Fruit fly (Drosophila melanogaster) whole organism, embryonic: ENCODE results near the gene CG7378.

Experiments
- Bdp1 ChIP-seq: fragments of 200-800 bp; sonication (Bioruptor generic); optimal IDR thresholded peaks from 3 replicates; lab custom pipeline; 2016; ENCODE audit warnings: missing biosample characterization, missing genetic modification characterization
- CG1024 ChIP-seq: fragments of 200-800 bp; sonication (Bioruptor generic); IDR thresholded peaks from 2 replicates; pipeline ENCODE4 v1.3.6; 2022; ENCODE audit warnings: missing biosample characterization, missing genetic modification characterization
- CG10543 ChIP-seq: fragments of 200-800 bp; sonication (Bioruptor generic); optimal IDR thresholded peaks from 3 replicates; lab custom pipeline; 2017; ENCODE audit warnings: missing biosample characterization, mild to moderate bottlenecking, missing genetic modification characterization, moderate library complexity
- CG10565 ChIP-seq: fragments of 200-800 bp; sonication (Bioruptor generic); optimal IDR thresholded peaks from 3 replicates; lab custom pipeline; 2016; ENCODE audit warnings: missing biosample characterization, mild to moderate bottlenecking, missing genetic modification characterization
- CG12155 ChIP-seq: fragments of 200-800 bp; sonication (Bioruptor generic); optimal IDR thresholded peaks from 3 replicates; lab custom pipeline; 2016; ENCODE audit warnings: missing biosample characterization, missing genetic modification characterization
- CG12299 ChIP-seq: fragments of 200-800 bp; sonication (Bioruptor generic); optimal IDR thresholded peaks from 2 replicates; lab custom pipeline; 2018; ENCODE audit warnings: missing biosample characterization, mild to moderate bottlenecking, missing genetic modification characterization
- CG14860 ChIP-seq: fragments of 200-800 bp; sonication (Bioruptor generic); IDR thresholded peaks from 3 replicates; pipeline ENCODE4 v1.3.6; 2022; ENCODE audit warnings: missing biosample characterization, missing genetic modification characterization; ENCODE audit not compliant: partially characterized antibody
- CG15011 ChIP-seq: fragments of 200-800 bp; sonication (Bioruptor generic); optimal IDR thresholded peaks from 3 replicates; lab custom pipeline; 2018; ENCODE audit warnings: missing biosample characterization, mild to moderate bottlenecking, missing genetic modification characterization
- CG33557 ChIP-seq: fragments of 200-800 bp; sonication (Bioruptor generic); optimal IDR thresholded peaks from 2 replicates; lab custom pipeline; 2019; ENCODE audit warnings: missing biosample characterization, mild to moderate bottlenecking, missing genetic modification characterization, moderate library complexity
- CG43689 ChIP-seq: fragments of 200-800 bp; sonication (Bioruptor generic); IDR thresholded peaks from 2 replicates; pipeline ENCODE4 v1.3.6; 2022; ENCODE audit warnings: missing biosample characterization, missing genetic modification characterization
- CG4617 ChIP-seq: fragments of 200-800 bp; sonication (Bioruptor generic); optimal IDR thresholded peaks from 3 replicates; lab custom pipeline; 2016; ENCODE audit warnings: missing biosample characterization, missing genetic modification characterization, borderline replicate concordance
- CG4707 ChIP-seq: fragments of 200-800 bp; sonication (Bioruptor generic); optimal IDR thresholded peaks from 2 replicates; lab custom pipeline; 2018; ENCODE audit warnings: missing biosample characterization, mild to moderate bottlenecking, missing genetic modification characterization, moderate library complexity
- CG5180 ChIP-seq: fragments of 200-800 bp; sonication (Bioruptor generic); optimal IDR thresholded peaks from 3 replicates; lab custom pipeline; 2017; ENCODE audit warnings: missing biosample characterization, missing genetic modification characterization, mild to moderate bottlenecking, moderate library complexity, missing genetic modification reagents
- CG6813 ChIP-seq: fragments of 200-800 bp; sonication (Bioruptor generic); optimal IDR thresholded peaks from 2 replicates; lab custom pipeline; 2017; ENCODE audit warnings: missing biosample characterization, missing genetic modification characterization, mild to moderate bottlenecking, moderate library complexity, missing genetic modification reagents
- CG7963 ChIP-seq: fragments of 200-800 bp; sonication (Bioruptor generic); IDR thresholded peaks from 3 replicates; pipeline ENCODE4 v1.3.6; 2022; ENCODE audit warnings: missing biosample characterization, missing genetic modification characterization; ENCODE audit not compliant: partially characterized antibody
- CG9215 ChIP-seq: fragments of 200-800 bp; sonication (Bioruptor generic); IDR thresholded peaks from 2 replicates; pipeline ENCODE4 v1.3.6; 2022; ENCODE audit warnings: missing biosample characterization, missing genetic modification characterization
- CG9727 ChIP-seq: fragments of 200-800 bp; sonication (Bioruptor generic); optimal IDR thresholded peaks from 3 replicates; lab custom pipeline; 2017; ENCODE audit warnings: missing biosample characterization, mild to moderate bottlenecking, missing genetic modification characterization
- CrebB ChIP-seq: fragments of 200-800 bp; sonication (Bioruptor generic); optimal IDR thresholded peaks from 3 replicates; lab custom pipeline; 2018; ENCODE audit warnings: missing biosample characterization, mild to moderate bottlenecking, missing genetic modification characterization
- D19A ChIP-seq: fragments of 200-800 bp; optimal IDR thresholded peaks from 3 replicates; lab custom pipeline; 2019; ENCODE audit warnings: missing biosample characterization, mild to moderate bottlenecking, missing genetic modification characterization, moderate library complexity
- Doc3 ChIP-seq: fragments of 200-800 bp; sonication (Bioruptor generic); IDR thresholded peaks from 3 replicates; pipeline ENCODE4 v1.3.6; 2022; ENCODE audit warnings: missing biosample characterization, missing genetic modification characterization; ENCODE audit not compliant: partially characterized antibody
- Fer1 ChIP-seq: fragments of 200-800 bp; sonication (Bioruptor generic); optimal IDR thresholded peaks from 2 replicates; lab custom pipeline; 2017; ENCODE audit warnings: missing biosample characterization, mild to moderate bottlenecking, missing genetic modification characterization
- Gsc ChIP-seq: fragments of 200-800 bp; sonication (Bioruptor generic); IDR thresholded peaks from 2 replicates; pipeline ENCODE4 v1.3.6; 2022; ENCODE audit warnings: missing biosample characterization, missing genetic modification characterization
- NFAT ChIP-seq: fragments of 200-800 bp; sonication (Bioruptor generic); IDR thresholded peaks from 2 replicates; pipeline ENCODE4 v1.3.6; 2022; ENCODE audit warnings: missing biosample characterization, missing genetic modification characterization
- Pdp1 ChIP-seq, 2 experiments: fragments of 200-800 bp; sonication (Bioruptor generic); optimal IDR thresholded peaks; 3 replicates each; lab custom pipeline; 2016; ENCODE audit warnings: missing biosample characterization in 2 of 2, missing genetic modification characterization in 2 of 2, mild to moderate bottlenecking in 1 of 2, moderate library complexity in 1 of 2
- ap ChIP-seq: fragments of 200-800 bp; sonication (Bioruptor generic); IDR thresholded peaks from 2 replicates; pipeline ENCODE4 v1.3.6; 2022; ENCODE audit warnings: missing biosample characterization, missing genetic modification characterization
- ato ChIP-seq: fragments of 200-800 bp; sonication (Bioruptor generic); IDR thresholded peaks from 2 replicates; pipeline ENCODE4 v1.3.6; 2022; ENCODE audit warnings: missing biosample characterization, missing genetic modification characterization; ENCODE audit not compliant: partially characterized antibody
- bcd ChIP-seq: fragments of 200-800 bp; sonication (Bioruptor generic); optimal IDR thresholded peaks from 2 replicates; lab custom pipeline; 2017; ENCODE audit warnings: missing biosample characterization, mild to moderate bottlenecking, missing genetic modification characterization
- chinmo ChIP-seq: fragments of 200-800 bp; sonication (Bioruptor generic); IDR thresholded peaks from 4 replicates; pipeline ENCODE4 v1.3.6; 2022; ENCODE audit warnings: missing biosample characterization, missing genetic modification characterization; ENCODE audit not compliant: partially characterized antibody
- cwo ChIP-seq: fragments of 200-800 bp; sonication (Bioruptor generic); optimal IDR thresholded peaks from 3 replicates; lab custom pipeline; 2017; ENCODE audit warnings: missing biosample characterization, missing genetic modification characterization, mild to moderate bottlenecking, moderate library complexity, missing genetic modification reagents
- en ChIP-seq: fragments of 200-800 bp; sonication (Bioruptor generic); optimal IDR thresholded peaks from 2 replicates; lab custom pipeline; 2016; ENCODE audit warnings: missing biosample characterization, missing genetic modification characterization
- ftz-f1 ChIP-seq: fragments of 200-800 bp; sonication (Bioruptor generic); optimal IDR thresholded peaks from 2 replicates; lab custom pipeline; 2016; ENCODE audit warnings: missing biosample characterization, missing genetic modification characterization
- jigr1 ChIP-seq: fragments of 200-800 bp; sonication (Bioruptor generic); IDR thresholded peaks from 3 replicates; pipeline ENCODE4 v1.3.6; 2022; ENCODE audit warnings: missing biosample characterization, missing genetic modification characterization
- row ChIP-seq: fragments of 200-800 bp; sonication (Bioruptor generic); IDR thresholded peaks from 3 replicates; pipeline ENCODE4 v1.3.6; 2022; ENCODE audit warnings: missing biosample characterization, missing genetic modification characterization
- sens ChIP-seq: fragments of 200-800 bp; sonication (Bioruptor generic); peaks from one replicate; lab custom pipeline; 2016; ENCODE audit warnings: missing biosample characterization, missing genetic modification characterization
- sens-2 ChIP-seq: fragments of 200-800 bp; sonication (Bioruptor generic); IDR thresholded peaks from 2 replicates; pipeline ENCODE4 v1.3.6; 2022; ENCODE audit warnings: missing biosample characterization, missing genetic modification characterization
- sr ChIP-seq: fragments of 200-800 bp; sonication (Bioruptor generic); IDR thresholded peaks from 3 replicates; pipeline ENCODE4 v1.3.6; 2022; ENCODE audit warnings: missing biosample characterization, missing genetic modification characterization
- trem ChIP-seq: fragments of 200-800 bp; optimal IDR thresholded peaks from 3 replicates; lab custom pipeline; 2019; ENCODE audit warnings: missing biosample characterization, mild to moderate bottlenecking, missing genetic modification characterization, moderate library complexity
- trh ChIP-seq: fragments of 200-800 bp; sonication (Bioruptor generic); optimal IDR thresholded peaks from 2 replicates; lab custom pipeline; 2016; ENCODE audit warnings: missing biosample characterization, missing genetic modification characterization
- vvl ChIP-seq: fragments of 200-800 bp; sonication (Bioruptor generic); IDR thresholded peaks from 2 replicates; pipeline ENCODE4 v1.3.6; 2022; ENCODE audit warnings: missing biosample characterization, missing genetic modification characterization
- zfh2 ChIP-seq: fragments of 200-800 bp; sonication (Bioruptor generic); optimal IDR thresholded peaks from 2 replicates; lab custom pipeline; 2016; ENCODE audit warnings: missing biosample characterization, missing genetic modification characterization

The CG7378 gene

dm6 chrX:18893433-18893832, 6.8 kb upstream of the CG7378 start, which contains the start of gene Flacc (continued):
- TF ChIP-seq CG4617 (GFP tag; lab: Kevin White, UChicago) (peak; percentile 58), ftz-f1 (GFP tag; lab: Kevin White, UChicago) (no peak), en (GFP tag; lab: Kevin White, UChicago) (no peak), CG7963 (GFP tag; lab: Robert Waterston, UW) (peak; percentile 79), Bdp1 (GFP tag; lab: Kevin White, UChicago) (no peak), CG1024 (GFP tag; lab: Robert Waterston, UW) (no peak), trem (peak; percentile 46), bcd (no peak), Fer1 (GFP tag; lab: Kevin White, UChicago) (no peak), CG9215 (GFP tag; lab: Robert Waterston, UW) (no peak), zfh2 (GFP tag; lab: Kevin White, UChicago) (no peak), CG6813 (GFP tag; lab: Kevin White, UChicago) (no peak), ap (GFP tag; lab: Robert Waterston, UW) (no peak), trh (GFP tag; lab: Kevin White, UChicago) (no peak), chinmo (GFP tag; lab: Robert Waterston, UW) (0 out of 4 replicates have a peak, but pooled peaks have one; percentile 73), sens (GFP tag; lab: Kevin White, UChicago) (no peak), NFAT (GFP tag; lab: Robert Waterston, UW) (no peak), Pdp1 (GFP tag; optimal IDR thresholded peaks at IDR 0.05; lab: Kevin White, UChicago) (no peak), ato (GFP tag; lab: Robert Waterston, UW) (peak; percentile 76), sens-2 (GFP tag; lab: Robert Waterston, UW) (no peak), Doc3 (GFP tag; lab: Robert Waterston, UW) (peak; percentile 80), CG33557 (no peak), CG9727 (no peak), CG4707 (GFP tag; lab: Kevin White, UChicago) (no peak), jigr1 (GFP tag; lab: Robert Waterston, UW) (no peak), CG12299 (tag; lab: Kevin White, UChicago) (no peak), sr (GFP tag; lab: Robert Waterston, UW) (no peak), CG5180 (GFP tag; lab: Kevin White, UChicago) (no peak), Gsc (no peak), CG10543 (no peak), CG10565 (GFP tag; lab: Kevin White, UChicago) (no peak), CG43689 (GFP tag; lab: Robert Waterston, UW) (no peak), CrebB (tag; lab: Kevin White, UChicago) (no peak), vvl (no peak)

dm6 chrX:18894146-18894545, 6.1 kb upstream of the CG7378 start, which contains the start of gene SdhBL:
Gene SdhBL, plus strand, starts transcription at chrX:18894446.
- TF ChIP-seq CG15011 (no peak), CG14860 (GFP tag; lab: Robert Waterston, UW) (peak; percentile 22; the same call in 1 of the 3 replicates)

dm6 chrX:18897294-18897693, 2.9 kb upstream of the CG7378 start:
- no peak for TF ChIP-seq cwo (GFP tag; lab: Kevin White, UChicago)
- no peak for TF ChIP-seq CG12155
- peak; percentile 91 for TF ChIP-seq D19A (tag; lab: Kevin White, UChicago)
- 0 out of 3 replicates have a peak, but pooled peaks have one; percentile 9 for TF ChIP-seq row (GFP tag; lab: Robert Waterston, UW)
